Worm (Caenorhabditis elegans) whole organism, L1 larva: Measurements from ENCODE around the gene R186.3.

Experiments used
- ceh-8 ChIP-seq: fragments of 200-800 bp; sonication (Bioruptor generic); optimal IDR thresholded peaks from 2 replicates; lab custom pipeline; 2018; ENCODE audit warnings: mild to moderate bottlenecking, missing genetic modification characterization, moderate library complexity, missing compliant biosample characterization
- nhr-237 ChIP-seq: fragments of 150-350 bp; optimal IDR thresholded peaks from 2 replicates; lab custom pipeline; 2014; ENCODE audit warnings: missing biosample characterization, missing genetic modification characterization
- unc-62 ChIP-seq: fragments of 150-350 bp; optimal IDR thresholded peaks from 2 replicates; lab custom pipeline; 2014; ENCODE audit warnings: missing biosample characterization, missing genetic modification reagents, missing genetic modification characterization

- no peak for TF ChIP-seq ceh-8 (GFP tag; lab: Kevin White, UChicago)
- TF ChIP-seq unc-62 (GFP tag; lab: Kevin White, UChicago): no peak
- TF ChIP-seq nhr-237 (tag; lab: Kevin White, UChicago): no peak
Measured at ce11 chrV:12934976-12935375, 32.0 kb downstream of the R186.3 start, which contains the start of gene T16G1.7.
